Worm (Caenorhabditis elegans) whole organism, L4 larva: ENCODE measurements around the gene F56C9.10.
A peak's percentile ranks its signal among the peaks of the same experiment; 100 is the strongest.

Source experiments
- F10B5.3 ChIP-seq: sonication (generic microtip); optimal IDR thresholded peaks from 2 replicates; lab custom pipeline; 2016; ENCODE audit warnings: mild to moderate bottlenecking, missing genetic modification characterization, missing compliant biosample characterization
- Y105C5A.15 ChIP-seq: fragments of 200-800 bp; sonication (Bioruptor generic); IDR thresholded peaks from 2 replicates; pipeline ENCODE4 v1.3.6; 2022; ENCODE audit warnings: missing genetic modification characterization, missing compliant biosample characterization
- Y48G9A.11 ChIP-seq: fragments of 200-800 bp; sonication (Bioruptor generic); IDR thresholded peaks from 2 replicates; pipeline ENCODE4 v1.3.6; 2022; ENCODE audit warnings: missing genetic modification reagents, missing genetic modification characterization, missing compliant biosample characterization
- Y75B8A.6 ChIP-seq: fragments of 200-800 bp; sonication (Bioruptor generic); IDR thresholded peaks from 2 replicates; pipeline ENCODE4 v1.3.6; 2022; ENCODE audit warnings: missing genetic modification reagents, missing genetic modification characterization, missing compliant biosample characterization
- ZK546.5 ChIP-seq, 2 experiments: sonication (generic microtip); optimal IDR thresholded peaks; 2 replicates each; lab custom pipeline; 2017; ENCODE audit warnings: missing biosample characterization in 2 of 2, missing genetic modification characterization in 2 of 2
- aha-1 ChIP-seq: fragments of 150-350 bp; peaks from one replicate; lab custom pipeline; 2014; ENCODE audit warnings: missing biosample characterization, missing genetic modification characterization
- aly-2 ChIP-seq: sonication (generic microtip); optimal IDR thresholded peaks from 2 replicates; lab custom pipeline; 2018; ENCODE audit warnings: missing biosample characterization, missing genetic modification characterization
- ama-1 ChIP-seq: fragments of 150-350 bp; optimal IDR thresholded peaks from 2 replicates; lab custom pipeline; 2014; ENCODE audit warnings: inconsistent platforms, mixed read lengths
- ceh-20 ChIP-seq: fragments of 200-800 bp; sonication (Bioruptor generic); IDR thresholded peaks from 2 replicates; pipeline ENCODE4 v1.3.6; 2022; ENCODE audit warnings: missing genetic modification reagents, missing genetic modification characterization, missing compliant biosample characterization
- ceh-32 ChIP-seq: sonication (generic microtip); optimal IDR thresholded peaks from 2 replicates; lab custom pipeline; 2016; ENCODE audit warnings: mild to moderate bottlenecking, missing genetic modification characterization, missing compliant biosample characterization; ENCODE audit not compliant: poor library complexity
- ceh-44 ChIP-seq: fragments of 200-800 bp; sonication (Bioruptor generic); IDR thresholded peaks from 2 replicates; pipeline ENCODE4 v1.3.6; 2022; ENCODE audit warnings: missing genetic modification reagents, missing genetic modification characterization, missing compliant biosample characterization
- ceh-82 ChIP-seq: sonication (generic microtip); optimal IDR thresholded peaks from 2 replicates; lab custom pipeline; 2017; ENCODE audit warnings: missing biosample characterization, missing genetic modification characterization
- cey-2 ChIP-seq: sonication (generic microtip); optimal IDR thresholded peaks from 3 replicates; lab custom pipeline; 2017; ENCODE audit warnings: missing genetic modification characterization, mild to moderate bottlenecking, missing compliant biosample characterization, antibody characterized with exemption, borderline replicate concordance; ENCODE audit not compliant: insufficient read depth
- daf-19 ChIP-seq: fragments of 200-800 bp; sonication (Bioruptor generic); conservative IDR thresholded peaks from 2 replicates; pipeline ENCODE4 v1.3.6; 2022; ENCODE audit warnings: missing genetic modification characterization, missing compliant biosample characterization
- dmd-9 ChIP-seq: fragments of 200-800 bp; sonication (Bioruptor generic); IDR thresholded peaks from 2 replicates; pipeline ENCODE4 v1.3.6; 2022; ENCODE audit warnings: missing genetic modification reagents, missing genetic modification characterization, missing compliant biosample characterization
- duxl-1 ChIP-seq: sonication (generic microtip); optimal IDR thresholded peaks from 2 replicates; lab custom pipeline; 2016; ENCODE audit warnings: mild to moderate bottlenecking, missing genetic modification characterization, moderate library complexity, missing compliant biosample characterization; ENCODE audit not compliant: poor library complexity
- dve-1 ChIP-seq: sonication (generic microtip); optimal IDR thresholded peaks from 2 replicates; lab custom pipeline; 2017; ENCODE audit warnings: antibody characterized with exemption, mild to moderate bottlenecking, missing genetic modification characterization, missing compliant biosample characterization; ENCODE audit not compliant: insufficient read depth
- egl-27 ChIP-seq: sonication (generic microtip); optimal IDR thresholded peaks from 3 replicates; lab custom pipeline; 2017; ENCODE audit warnings: missing biosample characterization, missing genetic modification reagents, missing genetic modification characterization
- fkh-10 ChIP-seq: fragments of 150-350 bp; optimal IDR thresholded peaks from 2 replicates; lab custom pipeline; 2014; ENCODE audit warnings: missing biosample characterization, missing genetic modification reagents, missing genetic modification characterization
- fos-1 ChIP-seq: fragments of 150-350 bp; optimal IDR thresholded peaks from 2 replicates; lab custom pipeline; 2014; ENCODE audit warnings: missing biosample characterization, missing genetic modification characterization
- hlh-11 ChIP-seq: fragments of 200-800 bp; sonication (Bioruptor generic); optimal IDR thresholded peaks from 2 replicates; lab custom pipeline; 2018; ENCODE audit warnings: mild to moderate bottlenecking, missing genetic modification characterization, missing compliant biosample characterization
- hlh-30 ChIP-seq: sonication (generic microtip); optimal IDR thresholded peaks from 2 replicates; lab custom pipeline; 2017; ENCODE audit warnings: antibody characterized with exemption, mild to moderate bottlenecking, missing genetic modification characterization, missing compliant biosample characterization; ENCODE audit not compliant: insufficient read depth
- jun-1 ChIP-seq: fragments of 150-350 bp; optimal IDR thresholded peaks from 2 replicates; lab custom pipeline; 2014; ENCODE audit warnings: missing biosample characterization, missing genetic modification reagents, missing genetic modification characterization
- lim-7 ChIP-seq: fragments of 200-800 bp; sonication (Bioruptor generic); IDR thresholded peaks from 2 replicates; pipeline ENCODE4 v1.3.6; 2022; ENCODE audit warnings: missing genetic modification characterization, missing compliant biosample characterization
- lin-1 ChIP-seq: fragments of 200-800 bp; sonication (Bioruptor generic); IDR thresholded peaks from 2 replicates; pipeline ENCODE4 v1.3.6; 2022; ENCODE audit warnings: missing genetic modification reagents, missing genetic modification characterization, missing compliant biosample characterization
- lin-38 ChIP-seq: fragments of 200-800 bp; sonication (Bioruptor generic); IDR thresholded peaks from 2 replicates; pipeline ENCODE4 v1.3.6; 2022; ENCODE audit warnings: missing genetic modification reagents, missing genetic modification characterization, missing compliant biosample characterization
- lir-3 ChIP-seq: sonication (generic microtip); optimal IDR thresholded peaks from 2 replicates; lab custom pipeline; 2016; ENCODE audit warnings: mild to moderate bottlenecking, missing genetic modification characterization, missing compliant biosample characterization
- lsy-2 ChIP-seq, 2 experiments: fragments of 150-350 bp in 1 of 2; sonication (generic microtip) in 1 of 2; optimal IDR thresholded peaks; 2 replicates each; lab custom pipeline; 2014 to 2017; ENCODE audit warnings: missing biosample characterization in 2 of 2, missing genetic modification characterization in 2 of 2
- madf-5 ChIP-seq, 2 experiments: fragments of 200-800 bp; sonication (Bioruptor generic); IDR thresholded peaks; 2 replicates each; pipeline ENCODE4 v1.3.6; 2022; ENCODE audit warnings: missing compliant biosample characterization in 2 of 2, missing genetic modification characterization in 2 of 2
- mdl-1 ChIP-seq, 2 experiments: fragments of 150-350 bp in 1 of 2; sonication (generic microtip) in 1 of 2; optimal IDR thresholded peaks; 2 replicates each; lab custom pipeline; 2014 to 2017; ENCODE audit warnings: missing biosample characterization in 2 of 2, missing genetic modification characterization in 2 of 2
- mep-1 ChIP-seq: fragments of 150-350 bp; sonication (generic microtip); optimal IDR thresholded peaks from 3 replicates; lab custom pipeline; 2014; ENCODE audit warnings: missing biosample characterization, missing genetic modification characterization
- mxl-2 ChIP-seq: fragments of 200-800 bp; sonication (Bioruptor generic); conservative IDR thresholded peaks from 2 replicates; pipeline ENCODE4 v1.3.6; 2022; ENCODE audit warnings: missing genetic modification reagents, missing genetic modification characterization, missing compliant biosample characterization
- mxl-3 ChIP-seq: fragments of 200-800 bp; sonication (Bioruptor generic); optimal IDR thresholded peaks from 2 replicates; lab custom pipeline; 2018; ENCODE audit warnings: mild to moderate bottlenecking, missing genetic modification characterization, missing compliant biosample characterization
- nhr-102 ChIP-seq: sonication (generic microtip); optimal IDR thresholded peaks from 2 replicates; lab custom pipeline; 2016; ENCODE audit warnings: mild to moderate bottlenecking, missing genetic modification characterization, moderate library complexity, missing compliant biosample characterization
- nhr-237 ChIP-seq: sonication (generic microtip); optimal IDR thresholded peaks from 2 replicates; lab custom pipeline; 2017; ENCODE audit warnings: missing biosample characterization, missing genetic modification characterization
- nhr-28 ChIP-seq: fragments of 150-350 bp; optimal IDR thresholded peaks from 2 replicates; lab custom pipeline; 2014; ENCODE audit warnings: missing biosample characterization, missing genetic modification characterization
- nhr-42 ChIP-seq: fragments of 200-800 bp; sonication (Bioruptor generic); IDR thresholded peaks from 2 replicates; pipeline ENCODE4 v1.3.6; 2022; ENCODE audit warnings: missing genetic modification characterization, missing compliant biosample characterization
- nhr-76 ChIP-seq: fragments of 150-350 bp; optimal IDR thresholded peaks from 2 replicates; lab custom pipeline; 2014; ENCODE audit warnings: missing biosample characterization, missing genetic modification characterization
- php-3 ChIP-seq: fragments of 200-800 bp; sonication (Bioruptor generic); IDR thresholded peaks from 2 replicates; pipeline ENCODE4 v1.3.6; 2022; ENCODE audit warnings: missing genetic modification reagents, missing genetic modification characterization, missing compliant biosample characterization
- pqm-1 ChIP-seq: sonication (generic microtip); optimal IDR thresholded peaks from 2 replicates; lab custom pipeline; 2017; ENCODE audit warnings: missing biosample characterization, missing genetic modification characterization
- set-16 ChIP-seq: fragments of 200-800 bp; sonication (Bioruptor generic); IDR thresholded peaks from 2 replicates; pipeline ENCODE4 v1.3.6; 2022; ENCODE audit warnings: missing genetic modification reagents, missing genetic modification characterization, missing compliant biosample characterization
- spr-3 ChIP-seq: fragments of 200-800 bp; sonication (Bioruptor generic); optimal IDR thresholded peaks from 2 replicates; lab custom pipeline; 2018; ENCODE audit warnings: mild to moderate bottlenecking, missing genetic modification characterization, missing compliant biosample characterization
- tag-97 ChIP-seq: fragments of 200-800 bp; sonication (Bioruptor generic); IDR thresholded peaks from 2 replicates; pipeline ENCODE4 v1.3.6; 2022; ENCODE audit warnings: missing genetic modification characterization, missing compliant biosample characterization
- unc-130 ChIP-seq: sonication (generic microtip); optimal IDR thresholded peaks from 2 replicates; lab custom pipeline; 2016; ENCODE audit warnings: missing genetic modification reagents, missing genetic modification characterization, missing compliant biosample characterization
- unc-39 ChIP-seq: sonication (generic microtip); optimal IDR thresholded peaks from 2 replicates; lab custom pipeline; 2017; ENCODE audit warnings: missing biosample characterization, missing genetic modification characterization
- unc-62 ChIP-seq, 3 experiments: fragments of 150-350 bp in 1 of 3; sonication (generic microtip); optimal IDR thresholded peaks in 2 of 3; peaks in 1 of 3; 1 replicate in 1 of 3; 2 replicates in 2 of 3; lab custom pipeline; 2014 to 2017; ENCODE audit warnings: missing biosample characterization in 3 of 3, missing genetic modification characterization in 3 of 3, missing genetic modification reagents in 3 of 3, missing genotype in 1 of 3
- vab-7 ChIP-seq: fragments of 200-800 bp; sonication (Bioruptor generic); IDR thresholded peaks from 2 replicates; pipeline ENCODE4 v1.3.6; 2022; ENCODE audit warnings: missing genetic modification reagents, missing genetic modification characterization, missing compliant biosample characterization
- zip-11 ChIP-seq: fragments of 200-800 bp; sonication (Bioruptor generic); IDR thresholded peaks from 2 replicates; pipeline ENCODE4 v1.3.6; 2022; ENCODE audit warnings: missing genetic modification characterization, missing compliant biosample characterization
- zip-2 ChIP-seq: fragments of 150-350 bp; optimal IDR thresholded peaks from 2 replicates; lab custom pipeline; 2014; ENCODE audit warnings: missing biosample characterization, missing genetic modification characterization
- ztf-11 ChIP-seq: fragments of 150-350 bp; optimal IDR thresholded peaks from 2 replicates; lab custom pipeline; 2014; ENCODE audit warnings: missing biosample characterization, missing genetic modification characterization
- ztf-7 ChIP-seq: fragments of 150-350 bp; optimal IDR thresholded peaks from 2 replicates; lab custom pipeline; 2014; ENCODE audit warnings: missing biosample characterization, missing genetic modification characterization

F56C9.10 gene

ce11 chrIII:7357356-7357755 lies 22.2 kb upstream of the F56C9.10 start, which contains the start of gene F08F8.10 (continued):
- TF ChIP-seq mdl-1 (tag; optimal IDR thresholded peaks at IDR 0.05; lab: Kevin White, UChicago) = peak in 1 of 2 experiments; percentile 14
- peak; percentile 91 for TF ChIP-seq hlh-30 (tag; lab: Kevin White, UChicago)
- no peak for TF ChIP-seq mep-1 (tag; lab: Kevin White, UChicago)
- peak; percentile 4 for TF ChIP-seq hlh-11 (tag; lab: Kevin White, UChicago)
- no peak for TF ChIP-seq aha-1 (tag; lab: Kevin White, UChicago)
- TF ChIP-seq fkh-10 (GFP tag; lab: Kevin White, UChicago) = no peak
- TF ChIP-seq cey-2 (tag; lab: Kevin White, UChicago) = no peak
- TF ChIP-seq unc-130 (GFP tag; lab: Kevin White, UChicago) = no peak
- no peak for TF ChIP-seq zip-2 (tag; lab: Kevin White, UChicago)
- TF ChIP-seq nhr-237 (tag; lab: Kevin White, UChicago) = no peak
- no peak for TF ChIP-seq Y48G9A.11
- no peak for TF ChIP-seq ztf-11 (tag; lab: Kevin White, UChicago)
- TF ChIP-seq daf-19 (GFP tag; lab: Robert Waterston, UW) = 0 out of 2 replicates have a peak, but pooled peaks have one; percentile 38
- TF ChIP-seq nhr-102 (tag; lab: Kevin White, UChicago) = no peak
- TF ChIP-seq spr-3 (GFP tag; lab: Kevin White, UChicago) = no peak
- TF ChIP-seq php-3 = no peak
- TF ChIP-seq vab-7 (GFP tag; lab: Robert Waterston, UW) = no peak
- no peak for TF ChIP-seq nhr-76 (tag; lab: Kevin White, UChicago)
- no peak for TF ChIP-seq lin-1 (GFP tag; lab: Robert Waterston, UW)
- TF ChIP-seq fos-1 (tag; lab: Kevin White, UChicago) = no peak
- no peak for TF ChIP-seq pqm-1 (tag; lab: Kevin White, UChicago)
- TF ChIP-seq lim-7 (GFP tag; lab: Robert Waterston, UW) = no peak
- no peak for TF ChIP-seq ceh-44 (GFP tag; lab: Robert Waterston, UW)
- TF ChIP-seq Y75B8A.6 (GFP tag; lab: Robert Waterston, UW) = no peak
- TF ChIP-seq dmd-9 (GFP tag; lab: Robert Waterston, UW) = no peak
- peak; percentile 31 for TF ChIP-seq nhr-28 (tag; lab: Kevin White, UChicago)
- TF ChIP-seq unc-39 = no peak
- TF ChIP-seq zip-11 (GFP tag; lab: Robert Waterston, UW) = no peak
- no peak for TF ChIP-seq jun-1 (tag; lab: Kevin White, UChicago)
- no peak for TF ChIP-seq set-16
- TF ChIP-seq Y105C5A.15 (GFP tag; lab: Robert Waterston, UW) = no peak
- no peak for TF ChIP-seq lir-3
- TF ChIP-seq ztf-7 (tag; lab: Kevin White, UChicago) = no peak
- TF ChIP-seq egl-27 (tag; lab: Kevin White, UChicago) = no peak
- no peak for TF ChIP-seq tag-97 (GFP tag; lab: Robert Waterston, UW)
- TF ChIP-seq aly-2 (tag; lab: Kevin White, UChicago) = no peak
- no peak for TF ChIP-seq ama-1
- no peak for TF ChIP-seq F10B5.3 (tag; lab: Kevin White, UChicago)
- TF ChIP-seq nhr-42 (GFP tag; lab: Robert Waterston, UW) = no peak
- no peak for TF ChIP-seq ZK546.5 (tag; optimal IDR thresholded peaks at IDR 0.05; lab: Kevin White, UChicago)
- no peak for TF ChIP-seq duxl-1
- TF ChIP-seq ceh-82 = no peak
- TF ChIP-seq dve-1 (tag; lab: Kevin White, UChicago) = peak; percentile 25
- no peak for TF ChIP-seq ceh-32 (tag; lab: Kevin White, UChicago)
- no peak for TF ChIP-seq madf-5 (GFP tag; IDR thresholded peaks at IDR 0.05; lab: Robert Waterston, UW)
- no peak for TF ChIP-seq ceh-20
- TF ChIP-seq lin-38 (GFP tag; lab: Robert Waterston, UW) = peak; percentile 56
- TF ChIP-seq mxl-2 = no peak
- TF ChIP-seq mxl-3 (GFP tag; lab: Kevin White, UChicago) = no peak
- peak in 1 of 2 experiments; percentile 81 for TF ChIP-seq unc-62 (GFP tag; optimal IDR thresholded peaks at IDR 0.05 in 1 of 2; lab: Kevin White, UChicago)
- TF ChIP-seq unc-62 (tag; optimal IDR thresholded peaks at IDR 0.05; lab: Kevin White, UChicago) = no peak
- TF ChIP-seq lsy-2 (tag; optimal IDR thresholded peaks at IDR 0.05; lab: Kevin White, UChicago) = peak in 1 of 2 experiments; percentile 67
